Worm (Caenorhabditis elegans) whole organism, L2 larva: ENCODE measurements around the gene F08G2.4.
A peak's percentile ranks its signal among the peaks of the same experiment; 100 is the strongest.
"Not testable (repeated sequence)": the region's sequence is repeated elsewhere in the genome, so short reads cannot be mapped to it uniquely, and the experiment has no call there.

Experiments
- C34F6.9 ChIP-seq: fragments of 150-350 bp; optimal IDR thresholded peaks from 2 replicates; lab custom pipeline; 2014; ENCODE audit warnings: missing biosample characterization, missing genetic modification characterization
- F13H6.1 ChIP-seq: sonication (generic microtip); optimal IDR thresholded peaks from 2 replicates; lab custom pipeline; 2016; ENCODE audit warnings: missing genetic modification characterization, missing compliant biosample characterization
- R02D3.7 ChIP-seq: fragments of 150-350 bp; optimal IDR thresholded peaks from 2 replicates; lab custom pipeline; 2014; ENCODE audit warnings: missing biosample characterization, missing genetic modification characterization
- Y55F3AM.14 ChIP-seq: fragments of 200-800 bp; sonication (Bioruptor generic); optimal IDR thresholded peaks from 2 replicates; lab custom pipeline; 2018; ENCODE audit warnings: mild to moderate bottlenecking, missing genetic modification characterization, missing compliant biosample characterization
- ZK546.5 ChIP-seq: sonication (generic microtip); optimal IDR thresholded peaks from 2 replicates; lab custom pipeline; 2017; ENCODE audit warnings: missing biosample characterization, missing genetic modification characterization
- ama-1 ChIP-seq: fragments of 150-350 bp; optimal IDR thresholded peaks from 2 replicates; lab custom pipeline; 2018; ENCODE audit warnings: inconsistent platforms
- ceh-16 ChIP-seq: fragments of 150-350 bp; optimal IDR thresholded peaks from 2 replicates; lab custom pipeline; 2014; ENCODE audit warnings: missing biosample characterization, missing genetic modification characterization
- crh-2 ChIP-seq: sonication (generic microtip); optimal IDR thresholded peaks from 2 replicates; lab custom pipeline; 2017; ENCODE audit warnings: missing biosample characterization, missing genetic modification characterization
- dmd-4 ChIP-seq: sonication (generic microtip); optimal IDR thresholded peaks from 2 replicates; lab custom pipeline; 2017; ENCODE audit warnings: missing biosample characterization, missing genetic modification characterization
- egl-27 ChIP-seq: sonication (generic microtip); optimal IDR thresholded peaks from 3 replicates; lab custom pipeline; 2017; ENCODE audit warnings: missing biosample characterization, missing genetic modification reagents, missing genetic modification characterization
- elt-1 ChIP-seq: fragments of 150-350 bp; optimal IDR thresholded peaks from 2 replicates; lab custom pipeline; 2014; ENCODE audit warnings: missing biosample characterization, missing genetic modification characterization
- fos-1 ChIP-seq: fragments of 150-350 bp; optimal IDR thresholded peaks from 2 replicates; lab custom pipeline; 2014; ENCODE audit warnings: missing biosample characterization, missing genetic modification characterization
- gmeb-1 ChIP-seq: fragments of 150-350 bp; optimal IDR thresholded peaks from 2 replicates; lab custom pipeline; 2014; ENCODE audit warnings: missing biosample characterization, missing genetic modification characterization
- lin-11 ChIP-seq: fragments of 150-350 bp; sonication (generic microtip); optimal IDR thresholded peaks from 2 replicates; lab custom pipeline; 2014; ENCODE audit warnings: missing biosample characterization, missing genetic modification characterization, inconsistent platforms, mixed read lengths
- lin-13 ChIP-seq: fragments of 150-350 bp; optimal IDR thresholded peaks from 2 replicates; lab custom pipeline; 2014; ENCODE audit warnings: missing biosample characterization, missing genetic modification reagents, missing genetic modification characterization
- lin-39 ChIP-seq: fragments of 150-350 bp; optimal IDR thresholded peaks from 2 replicates; lab custom pipeline; 2014; ENCODE audit warnings: missing biosample characterization, missing genetic modification reagents, missing genetic modification characterization
- lsy-2 ChIP-seq, 2 experiments: fragments of 150-350 bp in 1 of 2; sonication (generic microtip) in 1 of 2; optimal IDR thresholded peaks; 2 replicates each; lab custom pipeline; 2014 to 2017; ENCODE audit warnings: missing biosample characterization in 2 of 2, missing genetic modification characterization in 2 of 2
- mbf-1 ChIP-seq: sonication (generic microtip); optimal IDR thresholded peaks from 2 replicates; lab custom pipeline; 2017; ENCODE audit warnings: missing biosample characterization, missing genetic modification characterization
- mdl-1 ChIP-seq, 2 experiments: fragments of 150-350 bp in 1 of 2; sonication (generic microtip) in 1 of 2; optimal IDR thresholded peaks; 2 replicates each; lab custom pipeline; 2017; ENCODE audit warnings: missing biosample characterization in 2 of 2, missing genetic modification characterization in 2 of 2
- nhr-10 ChIP-seq: sonication (generic microtip); optimal IDR thresholded peaks from 2 replicates; lab custom pipeline; 2017; ENCODE audit warnings: missing biosample characterization, missing genetic modification characterization
- nhr-129 ChIP-seq: fragments of 150-350 bp; optimal IDR thresholded peaks from 2 replicates; lab custom pipeline; 2014; ENCODE audit warnings: missing biosample characterization, missing genetic modification characterization
- nhr-21 ChIP-seq: fragments of 150-350 bp; optimal IDR thresholded peaks from 2 replicates; lab custom pipeline; 2014; ENCODE audit warnings: missing biosample characterization, missing genetic modification characterization
- nhr-237 ChIP-seq: fragments of 150-350 bp; optimal IDR thresholded peaks from 2 replicates; lab custom pipeline; 2014; ENCODE audit warnings: missing biosample characterization, missing genetic modification characterization
- nhr-25 ChIP-seq: fragments of 150-350 bp; sonication (generic microtip); optimal IDR thresholded peaks from 3 replicates; lab custom pipeline; 2014; ENCODE audit warnings: missing biosample characterization, missing genetic modification characterization
- nhr-6 ChIP-seq: fragments of 150-350 bp; optimal IDR thresholded peaks from 2 replicates; lab custom pipeline; 2014; ENCODE audit warnings: missing biosample characterization, missing genetic modification characterization
- nhr-77 ChIP-seq: fragments of 150-350 bp; optimal IDR thresholded peaks from 2 replicates; lab custom pipeline; 2014; ENCODE audit warnings: missing biosample characterization, missing genetic modification characterization
- sem-4 ChIP-seq: fragments of 150-350 bp; optimal IDR thresholded peaks from 2 replicates; lab custom pipeline; 2014; ENCODE audit warnings: missing biosample characterization, missing genetic modification reagents, missing genetic modification characterization
- skn-1 ChIP-seq: sonication (generic microtip); optimal IDR thresholded peaks from 2 replicates; lab custom pipeline; 2017; ENCODE audit warnings: missing biosample characterization, missing genetic modification characterization
- sma-3 ChIP-seq: sonication (generic microtip); optimal IDR thresholded peaks from 2 replicates; lab custom pipeline; 2016; ENCODE audit warnings: missing genetic modification reagents, missing genetic modification characterization, missing compliant biosample characterization
- sma-9 ChIP-seq, 2 experiments: fragments of 150-350 bp in 1 of 2; sonication (generic microtip) in 1 of 2; optimal IDR thresholded peaks; 2 replicates each; lab custom pipeline; 2014 to 2016; ENCODE audit warnings: missing genetic modification characterization in 2 of 2, mild to moderate bottlenecking in 1 of 2, missing biosample characterization in 1 of 2, missing compliant biosample characterization in 1 of 2, missing genetic modification reagents in 1 of 2, moderate library complexity in 1 of 2
- snpc-4 ChIP-seq: fragments of 150-350 bp; optimal IDR thresholded peaks from 2 replicates; lab custom pipeline; 2014; ENCODE audit warnings: missing biosample characterization, missing genetic modification characterization
- unc-39 ChIP-seq: fragments of 150-350 bp; optimal IDR thresholded peaks from 2 replicates; lab custom pipeline; 2014; ENCODE audit warnings: missing biosample characterization, missing genetic modification characterization
- zag-1 ChIP-seq: fragments of 150-350 bp; optimal IDR thresholded peaks from 2 replicates; lab custom pipeline; 2014; ENCODE audit warnings: missing biosample characterization, missing genetic modification characterization
- ztf-11 ChIP-seq: sonication (generic microtip); optimal IDR thresholded peaks from 2 replicates; lab custom pipeline; 2017; ENCODE audit warnings: missing biosample characterization, missing genetic modification characterization
- ztf-4 ChIP-seq: fragments of 150-350 bp; optimal IDR thresholded peaks from 2 replicates; lab custom pipeline; 2014; ENCODE audit warnings: missing biosample characterization, missing genetic modification characterization

F08G2.4 gene

ce11 chrII:13813950-13814349 is 16.5 kb upstream of the F08G2.4 start:
- TF ChIP-seq fos-1 (tag; lab: Kevin White, UChicago): peak; percentile 43
- TF ChIP-seq sma-9 (GFP tag; optimal IDR thresholded peaks at IDR 0.05; lab: Kevin White, UChicago): peak; percentile 14
- no peak for TF ChIP-seq sma-9 (tag; optimal IDR thresholded peaks at IDR 0.05; lab: Kevin White, UChicago)
- TF ChIP-seq nhr-77 (tag; lab: Kevin White, UChicago): no peak

DNA sequence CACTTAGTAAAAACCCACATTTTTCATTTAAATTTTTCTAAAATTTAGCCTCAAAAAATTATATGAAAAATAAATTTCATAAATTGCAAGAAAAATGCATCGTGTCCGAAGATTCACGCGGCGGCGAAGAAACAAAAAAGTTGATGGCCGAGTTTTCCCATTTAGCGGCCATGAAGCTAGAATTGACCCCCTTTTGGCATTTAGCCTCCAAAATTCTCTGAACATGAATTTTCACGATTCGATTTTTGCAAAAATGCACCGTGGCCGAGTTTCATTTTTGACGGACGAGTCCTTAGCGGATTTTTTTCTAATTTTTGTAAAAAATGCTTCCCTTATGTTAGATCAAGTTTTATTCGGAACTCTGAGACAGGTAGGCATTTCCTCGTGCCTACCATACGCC is 14.9 kb upstream of the F08G2.4 start:
- no peak for TF ChIP-seq mdl-1 (tag; optimal IDR thresholded peaks at IDR 0.05; lab: Kevin White, UChicago)
- no peak for TF ChIP-seq lin-39 (tag; lab: Kevin White, UChicago)
- TF ChIP-seq skn-1 (tag; lab: Kevin White, UChicago): no peak
- no peak for TF ChIP-seq unc-39 (tag; lab: Kevin White, UChicago)
- TF ChIP-seq dmd-4: no peak
- TF ChIP-seq nhr-10 (tag; lab: Kevin White, UChicago): no peak
- TF ChIP-seq sma-9 (GFP tag; optimal IDR thresholded peaks at IDR 0.05; lab: Kevin White, UChicago): no peak
- no peak for TF ChIP-seq sma-9 (tag; optimal IDR thresholded peaks at IDR 0.05; lab: Kevin White, UChicago)
- no peak for TF ChIP-seq mbf-1 (tag; lab: Kevin White, UChicago)
- no peak for TF ChIP-seq nhr-21 (tag; lab: Kevin White, UChicago)
- TF ChIP-seq R02D3.7 (tag; lab: Kevin White, UChicago): no peak
- no peak for TF ChIP-seq nhr-6 (tag; lab: Kevin White, UChicago)
- TF ChIP-seq sem-4: no peak
- TF ChIP-seq F13H6.1 (tag; lab: Kevin White, UChicago): no peak
- no peak for TF ChIP-seq ztf-11 (tag; lab: Kevin White, UChicago)
- TF ChIP-seq Y55F3AM.14 (GFP tag; lab: Kevin White, UChicago): no peak
- no peak for TF ChIP-seq lin-11 (tag; lab: Kevin White, UChicago)
- no peak for TF ChIP-seq zag-1 (tag; lab: Kevin White, UChicago)
- no peak for TF ChIP-seq nhr-129 (tag; lab: Kevin White, UChicago)

DNA sequence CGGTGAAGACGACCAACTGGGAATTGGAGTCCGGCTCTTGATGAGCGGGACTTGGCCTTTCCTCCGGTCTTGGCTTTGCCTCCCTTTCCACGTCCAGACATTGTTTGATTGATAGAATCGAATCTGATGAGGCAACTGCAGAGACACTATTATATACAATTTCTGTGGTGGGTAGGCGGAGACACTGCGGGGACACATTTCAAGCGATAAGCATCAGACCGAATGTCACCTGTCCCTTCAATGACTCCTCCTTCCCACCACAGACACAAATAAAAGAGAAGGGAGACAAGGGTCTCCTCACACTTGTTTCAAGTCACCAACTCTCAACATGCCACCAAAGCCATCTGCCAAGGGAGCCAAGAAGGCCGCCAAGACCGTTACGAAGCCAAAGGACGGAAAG is 12.4 kb upstream of the F08G2.4 start, which contains the start of gene his-16:
TSS of gene his-16 (minus strand) at position 101 of the 400 bp plus-strand sequence.
- not testable (repeated sequence) for TF ChIP-seq sma-3 (GFP tag; lab: Kevin White, UChicago); ceh-16 (tag; lab: Kevin White, UChicago); gmeb-1 (tag; lab: Kevin White, UChicago)

DNA sequence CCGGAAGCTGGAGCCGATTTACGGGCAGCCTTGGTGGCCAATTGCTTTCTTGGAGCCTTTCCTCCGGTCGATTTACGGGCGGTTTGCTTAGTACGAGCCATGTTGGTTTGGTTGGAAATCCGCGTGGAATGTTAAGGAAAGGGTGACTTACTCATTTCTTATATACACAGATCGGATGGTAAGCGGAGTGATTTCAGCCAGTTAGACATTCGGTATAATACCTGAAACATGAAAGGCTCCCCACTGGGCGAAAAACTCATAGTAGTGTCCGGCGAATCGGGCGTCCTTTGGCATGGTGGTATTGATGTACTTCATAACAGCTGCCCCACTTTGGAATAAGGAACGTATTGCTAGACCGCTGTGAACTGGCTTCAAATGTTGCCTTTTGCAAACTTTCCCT is 1.8 kb upstream of the F08G2.4 start, which contains the start of gene his-42:
TSS of gene his-42 (minus strand) at position 101 of the 400 bp plus-strand sequence.
- no peak for TF ChIP-seq ztf-4 (tag; lab: Kevin White, UChicago)
- TF ChIP-seq skn-1 (tag; lab: Kevin White, UChicago): no peak
- no peak for TF ChIP-seq Y55F3AM.14 (GFP tag; lab: Kevin White, UChicago)
- TF ChIP-seq crh-2 (tag; lab: Kevin White, UChicago): no peak
- TF ChIP-seq C34F6.9: no peak
- TF ChIP-seq ZK546.5: no peak
- TF ChIP-seq F13H6.1 (tag; lab: Kevin White, UChicago): no peak
- no peak for TF ChIP-seq nhr-237 (tag; lab: Kevin White, UChicago)
- no peak for TF ChIP-seq ama-1 (lab: Kevin White, UChicago)
- TF ChIP-seq egl-27 (tag; lab: Kevin White, UChicago): no peak
- no peak for TF ChIP-seq elt-1

DNA sequence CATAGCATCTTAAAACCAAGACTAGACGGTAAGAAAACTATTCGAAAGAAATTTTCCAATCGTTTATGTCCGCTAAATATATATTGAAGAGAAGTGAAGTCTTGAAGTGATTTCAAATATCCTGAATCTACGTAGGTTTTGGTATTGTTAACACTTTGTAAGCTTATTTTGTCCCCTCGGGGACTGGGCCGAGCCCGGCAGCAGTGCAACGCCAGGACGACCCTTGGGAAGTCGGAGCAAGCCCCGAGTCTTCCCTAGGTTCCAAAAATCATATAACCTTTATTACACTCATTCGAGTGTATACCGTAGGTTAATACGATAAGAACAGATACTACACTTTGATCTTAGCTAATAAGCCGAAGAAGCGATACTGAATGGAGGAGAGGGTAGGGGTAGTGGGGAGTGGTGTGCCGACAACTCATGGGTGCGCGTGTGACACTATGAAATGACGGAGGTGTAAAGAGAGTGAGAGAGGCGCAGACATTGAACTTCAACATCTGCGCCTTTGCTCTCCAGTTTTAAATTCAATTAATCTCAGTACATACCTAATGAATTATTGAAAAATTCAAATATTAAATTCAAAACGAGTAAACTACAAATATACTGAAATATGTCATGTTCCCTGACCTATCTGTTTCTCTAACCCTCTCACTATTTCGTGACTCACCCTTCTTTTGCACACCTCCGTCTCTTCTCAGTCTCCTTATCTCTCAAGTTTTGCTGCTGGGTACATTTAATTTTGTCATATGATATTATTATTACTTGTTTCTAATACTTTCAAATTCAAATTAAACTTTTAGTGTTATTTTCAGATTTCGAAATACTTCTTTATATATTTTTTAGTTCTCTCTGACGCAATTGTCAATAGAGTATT is 1.0 kb upstream of the F08G2.4 start:
- TF ChIP-seq ama-1 (lab: Kevin White, UChicago) (peak; percentile 86), snpc-4 (tag; lab: Kevin White, UChicago) (peak; percentile 94), F13H6.1 (tag; lab: Kevin White, UChicago) (peak; percentile 51), nhr-21 (tag; lab: Kevin White, UChicago) (peak; percentile 66), lsy-2 (tag; optimal IDR thresholded peaks at IDR 0.05; lab: Kevin White, UChicago) (peak; percentile 6 to 22), sma-9 (GFP tag; optimal IDR thresholded peaks at IDR 0.05; lab: Kevin White, UChicago) (peak; percentile 30), crh-2 (tag; lab: Kevin White, UChicago) (peak; percentile 42), nhr-25 (tag; lab: Kevin White, UChicago) (peak; percentile 1), lin-13 (GFP tag; lab: Kevin White, UChicago) (peak; percentile 40), ceh-16 (tag; lab: Kevin White, UChicago) (peak; percentile 3), Y55F3AM.14 (GFP tag; lab: Kevin White, UChicago) (peak; percentile 28), C34F6.9 (peak; percentile 72), fos-1 (tag; lab: Kevin White, UChicago) (peak; percentile 49), nhr-10 (tag; lab: Kevin White, UChicago) (peak; percentile 41), sma-3 (GFP tag; lab: Kevin White, UChicago) (peak; percentile 80), gmeb-1 (tag; lab: Kevin White, UChicago) (peak; percentile 15), mdl-1 (tag; optimal IDR thresholded peaks at IDR 0.05; lab: Kevin White, UChicago) (peak in 1 of 2 experiments; percentile 18)
- TF ChIP-seq sma-9 (tag; optimal IDR thresholded peaks at IDR 0.05; lab: Kevin White, UChicago): not testable (repeated sequence)
